Fruit fly (Drosophila melanogaster): Measurements from ENCODE around the gene CG11619.

The CG11619 gene

dm6 chr3L:19033154-19033811 is 45.2 kb upstream of the CG11619 start (continued):
- TF ChIP-seq CG1024 (GFP tag; IDR thresholded peaks at IDR 0.05): peak; percentile 29; the same call in 1 of the 2 replicates
- TF ChIP-seq H15 (GFP tag; IDR thresholded peaks at IDR 0.05): no peak
- TF ChIP-seq tna (GFP tag; IDR thresholded peaks at IDR 0.05; ENCODE audit: partially characterized antibody): no peak
- TF ChIP-seq CG31441 (GFP tag; IDR thresholded peaks at IDR 0.05): peak; percentile 86
- no peak for TF ChIP-seq GATAe (GFP tag; conservative IDR thresholded peaks at IDR 0.05)
- TF ChIP-seq pan (optimal IDR thresholded peaks at IDR 0.05): no peak
- TF ChIP-seq pan (GFP tag; optimal IDR thresholded peaks at IDR 0.05 in 1 of 2, IDR thresholded peaks at IDR 0.05 in 1 of 2): peak in 1 of 2 experiments; percentile 48
- TF ChIP-seq CG2120 (GFP tag; optimal IDR thresholded peaks at IDR 0.05): no peak
- peak; percentile 82 for TF ChIP-seq CG10267 (tag; optimal IDR thresholded peaks at IDR 0.05)
- TF ChIP-seq odd (GFP tag; optimal IDR thresholded peaks at IDR 0.05): peak; percentile 38
- no peak for TF ChIP-seq CG2129 (GFP tag; IDR thresholded peaks at IDR 0.05; ENCODE audit: partially characterized antibody)
- TF ChIP-seq tll (GFP tag; optimal IDR thresholded peaks at IDR 0.05): peak in 1 of 2 experiments; percentile 52
- no peak for TF ChIP-seq mirr (GFP tag; optimal IDR thresholded peaks at IDR 0.05)
- TF ChIP-seq ftz-f1 (GFP tag; optimal IDR thresholded peaks at IDR 0.05): no peak
- TF ChIP-seq ac (GFP tag; optimal IDR thresholded peaks at IDR 0.05): peak; percentile 84
- no peak for TF ChIP-seq hb (GFP tag; IDR thresholded peaks at IDR 0.05; ENCODE audit: partially characterized antibody)
- peak; percentile 83 for TF ChIP-seq CG13775 (GFP tag; optimal IDR thresholded peaks at IDR 0.05)
- peak; percentile 93 for TF ChIP-seq CG17829 (tag; optimal IDR thresholded peaks at IDR 0.05)
- TF ChIP-seq CG9876 (GFP tag; optimal IDR thresholded peaks at IDR 0.05): no peak
- peak; percentile 81 for TF ChIP-seq az2 (GFP tag; optimal IDR thresholded peaks at IDR 0.05)
- no peak for TF ChIP-seq CG12236 (GFP tag; optimal IDR thresholded peaks at IDR 0.05)
- TF ChIP-seq CG17912 (GFP tag; optimal IDR thresholded peaks at IDR 0.05): no peak
- TF ChIP-seq yki (optimal IDR thresholded peaks at IDR 0.05): no peak
- TF ChIP-seq CG2875 (GFP tag; optimal IDR thresholded peaks at IDR 0.05): peak; percentile 69
- peak; percentile 81 for TF ChIP-seq Ssrp (tag; optimal IDR thresholded peaks at IDR 0.05)
- 0 out of 2 replicates have a peak, but pooled peaks have one; percentile 33 for TF ChIP-seq ap (GFP tag; IDR thresholded peaks at IDR 0.05)
- TF ChIP-seq CG4854 (GFP tag; optimal IDR thresholded peaks at IDR 0.05): no peak
- TF ChIP-seq CG33213 (GFP tag; optimal IDR thresholded peaks at IDR 0.05): no peak
- no peak for TF ChIP-seq pfk (GFP tag; optimal IDR thresholded peaks at IDR 0.05)
- no peak for TF ChIP-seq zen2 (GFP tag; IDR thresholded peaks at IDR 0.05; ENCODE audit: partially characterized antibody)
- TF ChIP-seq emc (GFP tag; optimal IDR thresholded peaks at IDR 0.05): no peak
- no peak for TF ChIP-seq gsb (GFP tag; IDR thresholded peaks at IDR 0.05)
- no peak for TF ChIP-seq CG11398 (GFP tag; optimal IDR thresholded peaks at IDR 0.05)
- TF ChIP-seq CG2889 (GFP tag; IDR thresholded peaks at IDR 0.05): no peak
- TF ChIP-seq Nf-YB (GFP tag; optimal IDR thresholded peaks at IDR 0.05): peak; percentile 49
- peak; percentile 55 for TF ChIP-seq CG7372 (GFP tag; IDR thresholded peaks at IDR 0.05)
- TF ChIP-seq YL-1 (GFP tag; optimal IDR thresholded peaks at IDR 0.05): no peak
- TF ChIP-seq CG10209 (GFP tag; optimal IDR thresholded peaks at IDR 0.05): peak; percentile 80
- peak; percentile 65 for TF ChIP-seq CG6813 (GFP tag; optimal IDR thresholded peaks at IDR 0.05)
- no peak for TF ChIP-seq CG9932 (GFP tag; IDR thresholded peaks at IDR 0.05)
- peak; percentile 91 for TF ChIP-seq CG33557 (GFP tag; optimal IDR thresholded peaks at IDR 0.05)
- no peak for TF ChIP-seq crol (GFP tag; IDR thresholded peaks at IDR 0.05)
- TF ChIP-seq CkIIα-i1 (GFP tag; IDR thresholded peaks at IDR 0.05): no peak
- TF ChIP-seq Xrp1 (GFP tag; IDR thresholded peaks at IDR 0.05): peak; percentile 93
- peak; percentile 62 for TF ChIP-seq Ptx1 (GFP tag; IDR thresholded peaks at IDR 0.05)
- TF ChIP-seq CG7963 (GFP tag; IDR thresholded peaks at IDR 0.05; ENCODE audit: partially characterized antibody): no peak
- no peak for TF ChIP-seq usp (GFP tag; optimal IDR thresholded peaks at IDR 0.05)
- TF ChIP-seq Sry-β (GFP tag; optimal IDR thresholded peaks at IDR 0.05): no peak
- peak; percentile 80; the same call in 1 of the 2 replicates for TF ChIP-seq chm (GFP tag; IDR thresholded peaks at IDR 0.05)
- TF ChIP-seq CG12219 (GFP tag; optimal IDR thresholded peaks at IDR 0.05): peak; percentile 59
